Fruit fly (Drosophila melanogaster): ENCODE results near the gene CG32706.

- TF ChIP-seq CG6808 (GFP tag; optimal IDR thresholded peaks at IDR 0.05) (no peak), Lpt (GFP tag; optimal IDR thresholded peaks at IDR 0.05) (no peak), topi (GFP tag; optimal IDR thresholded peaks at IDR 0.05) (no peak), Sox15 (GFP tag; optimal IDR thresholded peaks at IDR 0.05) (no peak), CG15336 (GFP tag; IDR thresholded peaks at IDR 0.05) (no peak)
These were observed 43.3 kb downstream of the CG32706 start for dm6 chrX:9130243-9130642.

All from whole organism, prepupa.